Worm (Caenorhabditis elegans): ENCODE results near the gene ins-31.

ce11 chrII:3087134-3087533, 39.7 kb upstream of the ins-31 start:
- TF ChIP-seq ceh-32 (tag; optimal IDR thresholded peaks at IDR 0.05; ENCODE audit: poor library complexity) = no peak
- TF ChIP-seq nhr-76 (tag; optimal IDR thresholded peaks at IDR 0.05) = no peak
- no peak for TF ChIP-seq mdl-1 (tag; optimal IDR thresholded peaks at IDR 0.05)
